Fruit fly (Drosophila melanogaster) whole organism, embryonic: ENCODE data around the gene Fgop2.
A peak's percentile ranks its signal among the peaks of the same experiment; 100 is the strongest.

Experiments used
- BEAF-32 ChIP-seq: fragments of 200-800 bp; sonication (Bioruptor generic); optimal IDR thresholded peaks from 3 replicates; lab custom pipeline; 2017; ENCODE audit warnings: missing biosample characterization, missing genetic modification characterization, mild to moderate bottlenecking, moderate library complexity, missing genetic modification reagents
- Bteb2 ChIP-seq: fragments of 200-800 bp; sonication (Bioruptor generic); optimal IDR thresholded peaks from 2 replicates; lab custom pipeline; 2016; ENCODE audit warnings: missing biosample characterization, missing genetic modification characterization
- CG1024 ChIP-seq: fragments of 200-800 bp; sonication (Bioruptor generic); IDR thresholded peaks from 2 replicates; pipeline ENCODE4 v1.3.6; 2022; ENCODE audit warnings: missing biosample characterization, missing genetic modification characterization
- CG10274 ChIP-seq: fragments of 200-800 bp; sonication (Bioruptor generic); optimal IDR thresholded peaks from 3 replicates; lab custom pipeline; 2017; ENCODE audit warnings: missing biosample characterization, mild to moderate bottlenecking, missing genetic modification characterization
- CG10959 ChIP-seq: fragments of 200-800 bp; sonication (Bioruptor generic); IDR thresholded peaks from 2 replicates; pipeline ENCODE4 v1.3.6; 2022; ENCODE audit warnings: missing biosample characterization, missing genetic modification characterization
- CG11247 ChIP-seq: fragments of 200-800 bp; sonication (Bioruptor generic); IDR thresholded peaks from 2 replicates; pipeline ENCODE4 v1.3.6; 2022; ENCODE audit warnings: missing biosample characterization, missing genetic modification characterization
- CG11398 ChIP-seq: fragments of 200-800 bp; sonication (Bioruptor generic); optimal IDR thresholded peaks from 2 replicates; lab custom pipeline; 2016; ENCODE audit warnings: missing biosample characterization, missing genetic modification characterization
- CG11695 ChIP-seq: fragments of 200-800 bp; sonication (Bioruptor generic); IDR thresholded peaks from 3 replicates; pipeline ENCODE4 v1.3.6; 2022; ENCODE audit warnings: missing biosample characterization, missing genetic modification characterization
- CG12299 ChIP-seq: fragments of 200-800 bp; sonication (Bioruptor generic); optimal IDR thresholded peaks from 2 replicates; lab custom pipeline; 2018; ENCODE audit warnings: missing biosample characterization, mild to moderate bottlenecking, missing genetic modification characterization
- CG13424 ChIP-seq: fragments of 200-800 bp; sonication (Bioruptor generic); optimal IDR thresholded peaks from 2 replicates; lab custom pipeline; 2019; ENCODE audit warnings: missing biosample characterization, mild to moderate bottlenecking, missing genetic modification characterization, moderate library complexity
- CG13775 ChIP-seq: fragments of 200-800 bp; sonication (Bioruptor generic); optimal IDR thresholded peaks from 3 replicates; lab custom pipeline; 2017; ENCODE audit warnings: missing biosample characterization, mild to moderate bottlenecking, missing genetic modification characterization
- CG15073 ChIP-seq: fragments of 200-800 bp; sonication (Bioruptor generic); optimal IDR thresholded peaks from 2 replicates; lab custom pipeline; 2016; ENCODE audit warnings: missing biosample characterization, missing genetic modification characterization
- CG17328 ChIP-seq: fragments of 200-800 bp; sonication (Bioruptor generic); IDR thresholded peaks from 2 replicates; pipeline ENCODE4 v1.3.6; 2022; ENCODE audit warnings: missing biosample characterization, missing genetic modification characterization
- CG3995 ChIP-seq: fragments of 200-800 bp; sonication (Bioruptor generic); optimal IDR thresholded peaks from 3 replicates; lab custom pipeline; 2016; ENCODE audit warnings: missing biosample characterization, missing genetic modification characterization
- CG4820 ChIP-seq: fragments of 200-800 bp; sonication (Bioruptor generic); optimal IDR thresholded peaks from 3 replicates; lab custom pipeline; 2016; ENCODE audit warnings: missing biosample characterization, missing genetic modification characterization
- CG6689 ChIP-seq: fragments of 200-800 bp; sonication (Bioruptor generic); IDR thresholded peaks from 2 replicates; pipeline ENCODE4 v1.3.6; 2022; ENCODE audit warnings: missing biosample characterization, missing genetic modification characterization
- CG7839 ChIP-seq: fragments of 200-800 bp; sonication (Bioruptor generic); optimal IDR thresholded peaks from 3 replicates; lab custom pipeline; 2018; ENCODE audit warnings: missing biosample characterization, mild to moderate bottlenecking, missing genetic modification characterization, moderate library complexity
- CG9609 ChIP-seq: fragments of 200-800 bp; sonication (Bioruptor generic); optimal IDR thresholded peaks from 3 replicates; lab custom pipeline; 2016; ENCODE audit warnings: missing biosample characterization, missing genetic modification characterization
- CG9727 ChIP-seq: fragments of 200-800 bp; sonication (Bioruptor generic); optimal IDR thresholded peaks from 3 replicates; lab custom pipeline; 2017; ENCODE audit warnings: missing biosample characterization, mild to moderate bottlenecking, missing genetic modification characterization
- Dad ChIP-seq: fragments of 200-800 bp; sonication (Bioruptor generic); optimal IDR thresholded peaks from 3 replicates; lab custom pipeline; 2016; ENCODE audit warnings: missing biosample characterization, missing genetic modification characterization
- Dip3 ChIP-seq: fragments of 200-800 bp; sonication (Bioruptor generic); optimal IDR thresholded peaks from 3 replicates; lab custom pipeline; 2016; ENCODE audit warnings: missing biosample characterization, missing genetic modification characterization
- Drgx ChIP-seq: fragments of 200-800 bp; sonication (Bioruptor generic); IDR thresholded peaks from 2 replicates; pipeline ENCODE4 v1.3.6; 2022; ENCODE audit warnings: missing biosample characterization, missing genetic modification characterization
- ERR ChIP-seq: fragments of 200-800 bp; sonication (Bioruptor generic); optimal IDR thresholded peaks from 2 replicates; lab custom pipeline; 2016; ENCODE audit warnings: missing biosample characterization, missing genetic modification characterization
- Ets65A ChIP-seq: fragments of 200-800 bp; sonication (Bioruptor generic); peaks from one replicate; lab custom pipeline; 2016; ENCODE audit warnings: missing biosample characterization, missing genetic modification characterization
- H2.0 ChIP-seq: fragments of 200-800 bp; sonication (Bioruptor generic); IDR thresholded peaks from 2 replicates; pipeline ENCODE4 v1.3.6; 2022; ENCODE audit warnings: missing biosample characterization, missing genetic modification characterization
- Hr3 ChIP-seq: fragments of 200-800 bp; sonication (Bioruptor generic); optimal IDR thresholded peaks from 3 replicates; lab custom pipeline; 2016; ENCODE audit warnings: missing biosample characterization, missing genetic modification characterization
- MBD-R2 ChIP-seq: fragments of 200-800 bp; sonication (Bioruptor generic); IDR thresholded peaks from 2 replicates; pipeline ENCODE4 v1.3.6; 2022; ENCODE audit warnings: missing biosample characterization, missing genetic modification characterization
- Nf-YB ChIP-seq: fragments of 200-800 bp; sonication (Bioruptor generic); optimal IDR thresholded peaks from 3 replicates; lab custom pipeline; 2019; ENCODE audit warnings: missing biosample characterization, mild to moderate bottlenecking, missing genetic modification characterization, moderate library complexity
- Tbp ChIP-seq: fragments of >200 bp; optimal IDR thresholded peaks from 2 replicates; lab custom pipeline; 2018; ENCODE audit warnings: missing biosample characterization, missing genetic modification characterization
- Xrp1 ChIP-seq: fragments of 200-800 bp; sonication (Bioruptor generic); IDR thresholded peaks from 2 replicates; pipeline ENCODE4 v1.3.6; 2022; ENCODE audit warnings: missing biosample characterization, missing genetic modification characterization
- ab ChIP-seq: fragments of 200-800 bp; sonication (Bioruptor generic); optimal IDR thresholded peaks from 2 replicates; lab custom pipeline; 2016; ENCODE audit warnings: missing biosample characterization, missing genetic modification characterization
- abd-A ChIP-seq: fragments of 200-800 bp; sonication (Bioruptor generic); optimal IDR thresholded peaks from 3 replicates; lab custom pipeline; 2019; ENCODE audit warnings: missing biosample characterization, mild to moderate bottlenecking, missing genetic modification characterization, moderate library complexity
- chm ChIP-seq: fragments of 200-800 bp; sonication (Bioruptor generic); IDR thresholded peaks from 2 replicates; pipeline ENCODE4 v1.3.6; 2022; ENCODE audit warnings: missing biosample characterization, missing genetic modification characterization
- dmrt11E ChIP-seq: fragments of 200-800 bp; sonication (Bioruptor generic); optimal IDR thresholded peaks from 3 replicates; lab custom pipeline; 2018; ENCODE audit warnings: missing biosample characterization, mild to moderate bottlenecking, missing genetic modification characterization, moderate library complexity
- emc ChIP-seq: fragments of 200-800 bp; sonication (Bioruptor generic); optimal IDR thresholded peaks from 2 replicates; lab custom pipeline; 2016; ENCODE audit warnings: missing biosample characterization, missing genetic modification characterization
- gcm2 ChIP-seq: fragments of 200-800 bp; sonication (Bioruptor generic); optimal IDR thresholded peaks from 2 replicates; lab custom pipeline; 2016; ENCODE audit warnings: missing biosample characterization, missing genetic modification characterization
- grn ChIP-seq: fragments of 200-800 bp; sonication (Bioruptor generic); optimal IDR thresholded peaks from 3 replicates; lab custom pipeline; 2017; ENCODE audit warnings: missing biosample characterization, missing genetic modification characterization
- hbn ChIP-seq: fragments of 200-800 bp; sonication (Bioruptor generic); IDR thresholded peaks from 2 replicates; pipeline ENCODE4 v1.3.6; 2022; ENCODE audit warnings: missing biosample characterization, missing genetic modification characterization; ENCODE audit not compliant: partially characterized antibody
- hkb ChIP-seq, 2 experiments: fragments of 200-800 bp in 1 of 2; fragments of >200 bp in 1 of 2; sonication (Bioruptor generic) in 1 of 2; IDR thresholded peaks in 1 of 2; optimal IDR thresholded peaks in 1 of 2; 2 replicates each; pipeline versions ENCODE4 v1.3.6 to Lab custom; 2017 to 2022; ENCODE audit warnings: missing biosample characterization in 1 of 2, missing genetic modification characterization in 1 of 2
- ind ChIP-seq: fragments of 200-800 bp; sonication (Bioruptor generic); optimal IDR thresholded peaks from 3 replicates; lab custom pipeline; 2016; ENCODE audit warnings: missing biosample characterization, missing genetic modification characterization
- insv ChIP-seq, 2 experiments: fragments of 200-800 bp; sonication (Bioruptor generic); optimal IDR thresholded peaks; 3 replicates each; lab custom pipeline; 2016 to 2018; ENCODE audit warnings: missing biosample characterization in 2 of 2, missing genetic modification characterization in 2 of 2
- kay ChIP-seq: fragments of 200-800 bp; sonication (Bioruptor generic); optimal IDR thresholded peaks from 2 replicates; lab custom pipeline; 2016; ENCODE audit warnings: missing biosample characterization, missing genetic modification characterization
- lab ChIP-seq: fragments of 200-800 bp; sonication (Bioruptor generic); optimal IDR thresholded peaks from 3 replicates; lab custom pipeline; 2017; ENCODE audit warnings: missing biosample characterization, missing genetic modification characterization, mild to moderate bottlenecking, moderate library complexity, missing genetic modification reagents
- nom ChIP-seq: fragments of 200-800 bp; sonication (Bioruptor generic); optimal IDR thresholded peaks from 2 replicates; lab custom pipeline; 2017; ENCODE audit warnings: missing biosample characterization, missing genetic modification characterization, mild to moderate bottlenecking, moderate library complexity, missing genetic modification reagents
- org-1 ChIP-seq: fragments of 200-800 bp; sonication (Bioruptor generic); optimal IDR thresholded peaks from 2 replicates; lab custom pipeline; 2017; ENCODE audit warnings: missing biosample characterization, missing genetic modification characterization
- p53 ChIP-seq: fragments of 200-800 bp; sonication (Bioruptor generic); optimal IDR thresholded peaks from 2 replicates; lab custom pipeline; 2016; ENCODE audit warnings: missing biosample characterization, missing genetic modification characterization
- pum ChIP-seq: fragments of 200-800 bp; sonication (Bioruptor generic); optimal IDR thresholded peaks from 2 replicates; lab custom pipeline; 2016; ENCODE audit warnings: missing biosample characterization, missing genetic modification characterization
- pzg ChIP-seq: fragments of 200-800 bp; sonication (Bioruptor generic); optimal IDR thresholded peaks from 3 replicates; lab custom pipeline; 2018; ENCODE audit warnings: missing biosample characterization, mild to moderate bottlenecking, missing genetic modification characterization, moderate library complexity
- scrt ChIP-seq: fragments of 200-800 bp; sonication (Bioruptor generic); optimal IDR thresholded peaks from 2 replicates; lab custom pipeline; 2018; ENCODE audit warnings: missing biosample characterization, mild to moderate bottlenecking, missing genetic modification characterization, moderate library complexity
- sisA ChIP-seq: fragments of 200-800 bp; sonication (Bioruptor generic); IDR thresholded peaks from 2 replicates; pipeline ENCODE4 v1.3.6; 2022; ENCODE audit warnings: missing biosample characterization, missing genetic modification characterization
- sr ChIP-seq: fragments of 200-800 bp; sonication (Bioruptor generic); IDR thresholded peaks from 3 replicates; pipeline ENCODE4 v1.3.6; 2022; ENCODE audit warnings: missing biosample characterization, missing genetic modification characterization
- ttk ChIP-seq: fragments of 200-800 bp; sonication (Bioruptor generic); IDR thresholded peaks from 2 replicates; pipeline ENCODE4 v2.1.2; 2022; ENCODE audit warnings: missing biosample characterization, missing genetic modification characterization

Gene Fgop2

dm6 chr2L:6991085-6991484 is 46.0 kb upstream of the Fgop2 start (continued):
- TF ChIP-seq Tbp (GFP tag; lab: Kevin White, UChicago), result no peak
- peak; percentile 6; the same call in 1 of the 2 replicates for TF ChIP-seq CG17328 (GFP tag; lab: Robert Waterston, UW)
- no peak for TF ChIP-seq CG12299
- TF ChIP-seq Hr3 (GFP tag; lab: Kevin White, UChicago), result no peak
- no peak for TF ChIP-seq emc (GFP tag; lab: Kevin White, UChicago)
- no peak for TF ChIP-seq kay (GFP tag; lab: Kevin White, UChicago)
- no peak for TF ChIP-seq CG4820
- no peak for TF ChIP-seq Dad (GFP tag; lab: Kevin White, UChicago)
- no peak for TF ChIP-seq BEAF-32 (GFP tag; lab: Kevin White, UChicago)
- no peak for TF ChIP-seq CG10959 (GFP tag; lab: Robert Waterston, UW)
- no peak for TF ChIP-seq ab (GFP tag; lab: Kevin White, UChicago)
- no peak for TF ChIP-seq CG9727 (GFP tag; lab: Kevin White, UChicago)
- no peak for TF ChIP-seq CG9609
- no peak for TF ChIP-seq pum (GFP tag; lab: Kevin White, UChicago)
- no peak for TF ChIP-seq CG1024 (GFP tag; lab: Robert Waterston, UW)
- TF ChIP-seq org-1, result no peak
- TF ChIP-seq Xrp1 (GFP tag; lab: Robert Waterston, UW), result peak; percentile 32; the same call in 1 of the 2 replicates
- TF ChIP-seq H2.0 (GFP tag; lab: Robert Waterston, UW), result 0 out of 2 replicates have a peak, but pooled peaks have one; percentile 6
- TF ChIP-seq gcm2 (GFP tag; lab: Kevin White, UChicago), result no peak
- no peak for TF ChIP-seq Nf-YB (GFP tag; lab: Kevin White, UChicago)
- 0 out of 2 replicates have a peak, but pooled peaks have one; percentile 31 for TF ChIP-seq chm (GFP tag; lab: Robert Waterston, UW)
- no peak for TF ChIP-seq CG15073
- no peak for TF ChIP-seq ind
- no peak for TF ChIP-seq Bteb2 (GFP tag; lab: Kevin White, UChicago)
- TF ChIP-seq grn (GFP tag; lab: Kevin White, UChicago), result no peak
- TF ChIP-seq lab (GFP tag; lab: Kevin White, UChicago), result no peak
- no peak for TF ChIP-seq sr (GFP tag; lab: Robert Waterston, UW)
- TF ChIP-seq insv (GFP tag; optimal IDR thresholded peaks at IDR 0.05; lab: Kevin White, UChicago), result no peak
- TF ChIP-seq scrt, result no peak
- no peak for TF ChIP-seq CG13775 (GFP tag; lab: Kevin White, UChicago)
- TF ChIP-seq nom, result peak; percentile 63
- TF ChIP-seq CG11247 (GFP tag; lab: Robert Waterston, UW), result 0 out of 2 replicates have a peak, but pooled peaks have one; percentile 56
- TF ChIP-seq CG10274 (GFP tag; lab: Kevin White, UChicago), result no peak
- TF ChIP-seq dmrt11E, result no peak
- no peak for TF ChIP-seq abd-A (tag; lab: Kevin White, UChicago)
- no peak for TF ChIP-seq CG3995 (GFP tag; lab: Kevin White, UChicago)
- no peak for TF ChIP-seq pzg (GFP tag; lab: Kevin White, UChicago)
- TF ChIP-seq Dip3 (GFP tag; lab: Kevin White, UChicago), result no peak
- peak; percentile 78 for TF ChIP-seq Drgx (GFP tag; lab: Robert Waterston, UW)
- no peak for TF ChIP-seq ERR
- TF ChIP-seq ttk (GFP tag; lab: Robert Waterston, UW), result peak; percentile 32; the same call in 1 of the 2 replicates
- no peak for TF ChIP-seq CG7839
- TF ChIP-seq hbn (GFP tag; lab: Robert Waterston, UW), result no peak
- TF ChIP-seq Ets65A (GFP tag; lab: Kevin White, UChicago), result no peak
- TF ChIP-seq hkb (optimal IDR thresholded peaks at IDR 0.05; lab: Kevin White, UChicago), result no peak
- 0 out of 2 replicates have a peak, but pooled peaks have one; percentile 16 for TF ChIP-seq hkb (GFP tag; IDR thresholded peaks at IDR 0.05; lab: Robert Waterston, UW)
- no peak for TF ChIP-seq CG6689 (GFP tag; lab: Robert Waterston, UW)
- no peak for TF ChIP-seq CG13424 (tag; lab: Kevin White, UChicago)
- TF ChIP-seq CG11398 (GFP tag; lab: Kevin White, UChicago), result no peak
- peak; percentile 47 for TF ChIP-seq sisA (GFP tag; lab: Robert Waterston, UW)
- no peak for TF ChIP-seq CG11695
- no peak for TF ChIP-seq p53 (GFP tag; lab: Kevin White, UChicago)
- no peak for TF ChIP-seq MBD-R2 (GFP tag; lab: Robert Waterston, UW)
